Worm (Caenorhabditis elegans) whole organism, young adult: ENCODE results near the gene sop-2.

Experiments
- B0019.2 ChIP-seq: fragments of 200-800 bp; sonication (Bioruptor generic); conservative IDR thresholded peaks from 2 replicates; pipeline ENCODE4 v1.3.6; 2022; ENCODE audit warnings: missing genetic modification reagents, missing genetic modification characterization, missing compliant biosample characterization
- B0035.1 ChIP-seq: sonication (generic microtip); optimal IDR thresholded peaks from 2 replicates; lab custom pipeline; 2016; ENCODE audit warnings: missing genetic modification characterization, mild to moderate bottlenecking, missing compliant biosample characterization, missing genotype, missing genetic modification reagents
- B0261.1 ChIP-seq: sonication (generic microtip); optimal IDR thresholded peaks from 2 replicates; lab custom pipeline; 2016; ENCODE audit warnings: mild to moderate bottlenecking, missing genetic modification characterization, moderate library complexity, missing compliant biosample characterization
- C17E4.6 ChIP-seq: fragments of 200-800 bp; sonication (Bioruptor generic); IDR thresholded peaks from 2 replicates; pipeline ENCODE4 v1.3.6; 2022; ENCODE audit warnings: missing genetic modification reagents, missing genetic modification characterization, missing compliant biosample characterization
- F10E7.11 ChIP-seq: sonication (generic microtip); optimal IDR thresholded peaks from 2 replicates; lab custom pipeline; 2017; ENCODE audit warnings: mild to moderate bottlenecking, missing genetic modification characterization, moderate library complexity, missing compliant biosample characterization
- F22D6.2 ChIP-seq: sonication (generic microtip); optimal IDR thresholded peaks from 2 replicates; lab custom pipeline; 2016; ENCODE audit warnings: mild to moderate bottlenecking, missing genetic modification characterization, missing compliant biosample characterization
- F49E8.2 ChIP-seq: sonication (generic microtip); optimal IDR thresholded peaks from 3 replicates; lab custom pipeline; 2017; ENCODE audit warnings: missing genetic modification characterization, mild to moderate bottlenecking, missing compliant biosample characterization, antibody characterized with exemption, moderate library complexity; ENCODE audit not compliant: insufficient read depth
- K11D2.4 ChIP-seq: fragments of 200-800 bp; sonication (Bioruptor generic); IDR thresholded peaks from 2 replicates; pipeline ENCODE4 v1.3.6; 2022; ENCODE audit warnings: missing genetic modification reagents, missing genetic modification characterization, missing compliant biosample characterization
- K12H6.12 ChIP-seq: fragments of 200-800 bp; sonication (Bioruptor generic); optimal IDR thresholded peaks from 2 replicates; lab custom pipeline; 2018; ENCODE audit warnings: mild to moderate bottlenecking, missing genetic modification characterization, missing compliant biosample characterization
- Y79H2A.3 ChIP-seq: fragments of 200-800 bp; sonication (Bioruptor generic); conservative IDR thresholded peaks from 2 replicates; pipeline ENCODE4 v1.3.6; 2022; ENCODE audit warnings: missing genetic modification reagents, missing genetic modification characterization, missing compliant biosample characterization
- aptf-2 ChIP-seq: fragments of 200-800 bp; sonication (Bioruptor generic); conservative IDR thresholded peaks from 2 replicates; pipeline ENCODE4 v1.3.6; 2022; ENCODE audit warnings: missing genetic modification reagents, missing genetic modification characterization, missing compliant biosample characterization
- atf-7 ChIP-seq: sonication (generic microtip); optimal IDR thresholded peaks from 2 replicates; lab custom pipeline; 2017; ENCODE audit warnings: mild to moderate bottlenecking, missing genetic modification characterization, missing compliant biosample characterization
- athp-1 ChIP-seq: sonication (generic microtip); optimal IDR thresholded peaks from 2 replicates; lab custom pipeline; 2017; ENCODE audit warnings: mild to moderate bottlenecking, missing genetic modification characterization, missing compliant biosample characterization
- attf-5 ChIP-seq: fragments of 200-800 bp; sonication (Bioruptor generic); optimal IDR thresholded peaks from 2 replicates; lab custom pipeline; 2018; ENCODE audit warnings: mild to moderate bottlenecking, missing genetic modification characterization, missing compliant biosample characterization
- attf-6 ChIP-seq: fragments of 200-800 bp; sonication (Bioruptor generic); IDR thresholded peaks from 2 replicates; pipeline ENCODE4 v1.3.6; 2022; ENCODE audit warnings: missing genetic modification reagents, missing genetic modification characterization, missing compliant biosample characterization
- cebp-1 ChIP-seq, 2 experiments: fragments of 200-800 bp in 1 of 2; sonication (Bioruptor generic) in 1 of 2; sonication (generic microtip) in 1 of 2; IDR thresholded peaks in 1 of 2; optimal IDR thresholded peaks in 1 of 2; 2 replicates each; pipeline versions ENCODE4 v1.3.6 to Lab custom; 2017 to 2022; ENCODE audit warnings: missing compliant biosample characterization in 2 of 2, missing genetic modification characterization in 2 of 2, mild to moderate bottlenecking in 1 of 2, missing genetic modification reagents in 1 of 2, moderate library complexity in 1 of 2
- cebp-2 ChIP-seq: fragments of 200-800 bp; sonication (Bioruptor generic); IDR thresholded peaks from 2 replicates; pipeline ENCODE4 v1.3.6; 2022; ENCODE audit warnings: missing genetic modification characterization, missing compliant biosample characterization
- ceh-27 ChIP-seq: fragments of 200-800 bp; sonication (Bioruptor generic); optimal IDR thresholded peaks from 2 replicates; lab custom pipeline; 2018; ENCODE audit warnings: mild to moderate bottlenecking, missing genetic modification characterization, moderate library complexity, missing compliant biosample characterization
- ceh-91 ChIP-seq: fragments of 200-800 bp; sonication (Bioruptor generic); IDR thresholded peaks from 2 replicates; pipeline ENCODE4 v1.3.6; 2022; ENCODE audit warnings: missing genetic modification reagents, missing genetic modification characterization, missing compliant biosample characterization
- dox-1 ChIP-seq: fragments of 200-800 bp; sonication (Bioruptor generic); IDR thresholded peaks from 2 replicates; pipeline ENCODE4 v1.3.6; 2022; ENCODE audit warnings: missing genetic modification reagents, missing genetic modification characterization, missing compliant biosample characterization
- dpff-1 ChIP-seq: sonication (generic microtip); optimal IDR thresholded peaks from 2 replicates; lab custom pipeline; 2017; ENCODE audit warnings: mild to moderate bottlenecking, missing genetic modification characterization, missing compliant biosample characterization
- dpl-1 ChIP-seq: fragments of 150-350 bp; optimal IDR thresholded peaks from 2 replicates; lab custom pipeline; 2014; ENCODE audit warnings: missing biosample characterization, missing genetic modification reagents, missing genetic modification characterization
- egl-18 ChIP-seq: fragments of 200-800 bp; sonication (Bioruptor generic); IDR thresholded peaks from 2 replicates; pipeline ENCODE4 v1.3.6; 2022; ENCODE audit warnings: missing genetic modification reagents, missing genetic modification characterization, missing compliant biosample characterization
- egrh-3 ChIP-seq: fragments of 200-800 bp; sonication (Bioruptor generic); IDR thresholded peaks from 2 replicates; pipeline ENCODE4 v1.3.6; 2022; ENCODE audit warnings: missing genetic modification reagents, missing genetic modification characterization, missing compliant biosample characterization
- ekl-4 ChIP-seq: fragments of 200-800 bp; sonication (Bioruptor generic); IDR thresholded peaks from 2 replicates; pipeline ENCODE4 v1.3.6; 2022; ENCODE audit warnings: missing genetic modification reagents, missing genetic modification characterization, missing compliant biosample characterization
- ets-4 ChIP-seq: fragments of 200-800 bp; sonication (Bioruptor generic); optimal IDR thresholded peaks from 2 replicates; lab custom pipeline; 2018; ENCODE audit warnings: mild to moderate bottlenecking, missing genetic modification characterization, missing compliant biosample characterization
- hlh-12 ChIP-seq: sonication (generic microtip); optimal IDR thresholded peaks from 2 replicates; lab custom pipeline; 2016; ENCODE audit warnings: missing genetic modification characterization, missing compliant biosample characterization
- hmg-1.2 ChIP-seq: fragments of 200-800 bp; sonication (Bioruptor generic); IDR thresholded peaks from 2 replicates; pipeline ENCODE4 v1.3.6; 2022; ENCODE audit warnings: missing genetic modification reagents, missing genetic modification characterization, missing compliant biosample characterization
- hmg-20 ChIP-seq: fragments of 200-800 bp; sonication (Bioruptor generic); IDR thresholded peaks from 2 replicates; pipeline ENCODE4 v1.3.6; 2022; ENCODE audit warnings: missing genetic modification reagents, missing genetic modification characterization, missing compliant biosample characterization
- lag-1 ChIP-seq: fragments of 200-800 bp; sonication (Bioruptor generic); IDR thresholded peaks from 2 replicates; pipeline ENCODE4 v1.3.6; 2022; ENCODE audit warnings: missing genetic modification reagents, missing genetic modification characterization, missing compliant biosample characterization
- let-607 ChIP-seq, 2 experiments: fragments of 200-800 bp in 1 of 2; sonication (Bioruptor generic) in 1 of 2; sonication (generic microtip) in 1 of 2; optimal IDR thresholded peaks; 2 replicates each; lab custom pipeline; 2016 to 2018; ENCODE audit warnings: mild to moderate bottlenecking in 2 of 2, missing compliant biosample characterization in 2 of 2, missing genetic modification characterization in 2 of 2, moderate library complexity in 2 of 2, missing genotype in 1 of 2
- lin-54 ChIP-seq: fragments of 200-800 bp; sonication (Bioruptor generic); optimal IDR thresholded peaks from 2 replicates; lab custom pipeline; 2018; ENCODE audit warnings: mild to moderate bottlenecking, missing genetic modification characterization, missing compliant biosample characterization
- mcd-1 ChIP-seq: fragments of 200-800 bp; sonication (Bioruptor generic); IDR thresholded peaks from 2 replicates; pipeline ENCODE4 v1.3.6; 2022; ENCODE audit warnings: missing genetic modification reagents, missing genetic modification characterization, missing compliant biosample characterization
- nfya-2 ChIP-seq: fragments of 200-800 bp; sonication (Bioruptor generic); IDR thresholded peaks from 2 replicates; pipeline ENCODE4 v1.3.6; 2022; ENCODE audit warnings: missing genetic modification reagents, missing genetic modification characterization, missing compliant biosample characterization
- nhr-120 ChIP-seq: fragments of 200-800 bp; sonication (Bioruptor generic); IDR thresholded peaks from 2 replicates; pipeline ENCODE4 v1.3.6; 2022; ENCODE audit warnings: missing genetic modification characterization, missing compliant biosample characterization
- nhr-80 ChIP-seq: sonication (generic microtip); optimal IDR thresholded peaks from 2 replicates; lab custom pipeline; 2016; ENCODE audit warnings: missing genetic modification characterization, missing compliant biosample characterization
- rec-8 ChIP-seq, 2 experiments: sonication (generic microtip); optimal IDR thresholded peaks; 2 replicates each; lab custom pipeline; 2016; ENCODE audit warnings: mild to moderate bottlenecking in 2 of 2, missing genetic modification characterization in 2 of 2, missing genetic modification reagents in 2 of 2, missing genotype in 2 of 2, missing biosample characterization in 1 of 2, missing compliant biosample characterization in 1 of 2, moderate library complexity in 1 of 2
- snpc-1.1 ChIP-seq: sonication (generic microtip); optimal IDR thresholded peaks from 2 replicates; lab custom pipeline; 2017; ENCODE audit warnings: missing genetic modification characterization, mild to moderate bottlenecking, missing compliant biosample characterization, antibody characterized with exemption, moderate library complexity, missing genotype, missing genetic modification reagents; ENCODE audit not compliant: insufficient read depth
- snpc-1.3 ChIP-seq: sonication (generic microtip); optimal IDR thresholded peaks from 2 replicates; lab custom pipeline; 2017; ENCODE audit warnings: missing genetic modification characterization, mild to moderate bottlenecking, missing compliant biosample characterization, antibody characterized with exemption, moderate library complexity, missing genotype, missing genetic modification reagents; ENCODE audit not compliant: insufficient read depth
- snpc-3.4 ChIP-seq: sonication (generic microtip); optimal IDR thresholded peaks from 2 replicates; lab custom pipeline; 2017; ENCODE audit warnings: missing genetic modification characterization, mild to moderate bottlenecking, missing compliant biosample characterization, antibody characterized with exemption, moderate library complexity, missing genotype, missing genetic modification reagents
- snpc-4 ChIP-seq, 5 experiments: fragments of 150-350 bp in 1 of 5; sonication (generic microtip) in 4 of 5; optimal IDR thresholded peaks; 2 replicates each; lab custom pipeline; 2014 to 2018; ENCODE audit warnings: missing genetic modification characterization in 5 of 5, missing biosample characterization in 3 of 5, antibody characterized with exemption in 2 of 5, mild to moderate bottlenecking in 2 of 5, missing compliant biosample characterization in 2 of 5, missing genotype in 2 of 5, moderate library complexity in 2 of 5, missing genetic modification reagents in 1 of 5
- somi-1 ChIP-seq: fragments of 200-800 bp; sonication (Bioruptor generic); optimal IDR thresholded peaks from 2 replicates; lab custom pipeline; 2018; ENCODE audit warnings: mild to moderate bottlenecking, missing genetic modification characterization, missing compliant biosample characterization
- xnd-1 ChIP-seq: sonication (generic microtip); optimal IDR thresholded peaks from 2 replicates; lab custom pipeline; 2016; ENCODE audit warnings: missing genotype, missing genetic modification reagents, missing genetic modification characterization, missing compliant biosample characterization
- zfh-2 ChIP-seq: fragments of 200-800 bp; sonication (Bioruptor generic); conservative IDR thresholded peaks from 2 replicates; pipeline ENCODE4 v1.3.6; 2022; ENCODE audit warnings: missing genetic modification reagents, missing genetic modification characterization, missing compliant biosample characterization
- ztf-18 ChIP-seq: sonication (generic microtip); optimal IDR thresholded peaks from 2 replicates; lab custom pipeline; 2016; ENCODE audit warnings: missing genotype, mild to moderate bottlenecking, missing genetic modification characterization, missing compliant biosample characterization
- ztf-28 ChIP-seq: fragments of 200-800 bp; sonication (Bioruptor generic); IDR thresholded peaks from 2 replicates; pipeline ENCODE4 v1.3.6; 2022; ENCODE audit warnings: missing genetic modification reagents, missing genetic modification characterization, missing compliant biosample characterization
- ztf-3 ChIP-seq: fragments of 200-800 bp; sonication (Bioruptor generic); optimal IDR thresholded peaks from 2 replicates; lab custom pipeline; 2018; ENCODE audit warnings: mild to moderate bottlenecking, missing genetic modification characterization, missing compliant biosample characterization

sop-2 gene

ce11 chrII:12352115-12352514, 12.4 kb downstream of the sop-2 start, which contains the start of gene ras-1 (continued):
- TF ChIP-seq snpc-1.1 (tag; lab: Kevin White, UChicago) (no peak), hmg-1.2 (peak; percentile 24; the same call in 1 of the 2 replicates), lin-54 (GFP tag; lab: Kevin White, UChicago) (no peak), nhr-120 (GFP tag; lab: Robert Waterston, UW) (no peak), ceh-91 (no peak), K11D2.4 (GFP tag; lab: Robert Waterston, UW) (peak; percentile 74), F22D6.2 (no peak), ets-4 (GFP tag; lab: Kevin White, UChicago) (no peak), atf-7 (tag; lab: Kevin White, UChicago) (no peak), dox-1 (GFP tag; lab: Robert Waterston, UW) (0 out of 2 replicates have a peak, but pooled peaks have one; percentile 33), somi-1 (no peak), dpl-1 (GFP tag; lab: Kevin White, UChicago) (no peak), rec-8 (tag; optimal IDR thresholded peaks at IDR 0.05; lab: Kevin White, UChicago) (no peak), zfh-2 (peak; percentile 70), ztf-28 (GFP tag; lab: Robert Waterston, UW) (no peak), B0261.1 (tag; lab: Kevin White, UChicago) (no peak), F49E8.2 (tag; lab: Kevin White, UChicago) (no peak), ztf-3 (GFP tag; lab: Kevin White, UChicago) (no peak), Y79H2A.3 (GFP tag; lab: Robert Waterston, UW) (no peak), hlh-12 (tag; lab: Kevin White, UChicago) (no peak), snpc-4 (GFP tag; optimal IDR thresholded peaks at IDR 0.05; lab: Kevin White, UChicago) (no peak), snpc-4 (tag; optimal IDR thresholded peaks at IDR 0.05; lab: Kevin White, UChicago) (no peak), C17E4.6 (GFP tag; lab: Robert Waterston, UW) (no peak), aptf-2 (GFP tag; lab: Robert Waterston, UW) (no peak), attf-5 (peak; percentile 38), mcd-1 (GFP tag; lab: Robert Waterston, UW) (no peak), dpff-1 (tag; lab: Kevin White, UChicago) (no peak), B0019.2 (no peak), attf-6 (no peak), nfya-2 (GFP tag; lab: Robert Waterston, UW) (no peak), athp-1 (tag; lab: Kevin White, UChicago) (no peak), egrh-3 (GFP tag; lab: Robert Waterston, UW) (no peak), ztf-18 (no peak), snpc-1.3 (tag; lab: Kevin White, UChicago) (no peak), snpc-3.4 (no peak), cebp-1 (GFP tag; IDR thresholded peaks at IDR 0.05; lab: Robert Waterston, UW) (no peak), cebp-1 (tag; optimal IDR thresholded peaks at IDR 0.05; lab: Kevin White, UChicago) (peak; percentile 27), K12H6.12 (tag; lab: Kevin White, UChicago) (no peak), ceh-27 (GFP tag; lab: Kevin White, UChicago) (no peak), F10E7.11 (tag; lab: Kevin White, UChicago) (no peak), lag-1 (no peak), cebp-2 (GFP tag; lab: Robert Waterston, UW) (no peak), xnd-1 (no peak), nhr-80 (tag; lab: Kevin White, UChicago) (peak; percentile 64), egl-18 (GFP tag; lab: Robert Waterston, UW) (no peak), ekl-4 (GFP tag; lab: Robert Waterston, UW) (no peak), hmg-20 (GFP tag; lab: Robert Waterston, UW) (no peak), B0035.1 (tag; lab: Kevin White, UChicago) (no peak), let-607 (tag; optimal IDR thresholded peaks at IDR 0.05; lab: Kevin White, UChicago) (peak in 1 of 2 experiments; percentile 39)
